Fruit fly (Drosophila melanogaster) whole organism, embryonic: ENCODE results near the gene CG4970.

Experiments used
- Asciz ChIP-seq: fragments of 200-800 bp; sonication (Bioruptor generic); optimal IDR thresholded peaks from 2 replicates; lab custom pipeline; 2017; ENCODE audit warnings: missing biosample characterization, mild to moderate bottlenecking, missing genetic modification characterization, missing genetic modification reagents
- Atf-2 ChIP-seq: fragments of 200-800 bp; sonication (Bioruptor generic); optimal IDR thresholded peaks from 2 replicates; lab custom pipeline; 2016; ENCODE audit warnings: missing biosample characterization, missing genetic modification characterization
- B-H1 ChIP-seq: fragments of 200-800 bp; sonication (Bioruptor generic); IDR thresholded peaks from 3 replicates; pipeline ENCODE4 v1.3.6; 2022; ENCODE audit warnings: missing biosample characterization, missing genetic modification characterization
- CG1024 ChIP-seq: fragments of 200-800 bp; sonication (Bioruptor generic); IDR thresholded peaks from 2 replicates; pipeline ENCODE4 v1.3.6; 2022; ENCODE audit warnings: missing biosample characterization, missing genetic modification characterization
- CG10959 ChIP-seq: fragments of 200-800 bp; sonication (Bioruptor generic); IDR thresholded peaks from 2 replicates; pipeline ENCODE4 v1.3.6; 2022; ENCODE audit warnings: missing biosample characterization, missing genetic modification characterization
- CG12659 ChIP-seq: fragments of 200-800 bp; sonication (Bioruptor generic); optimal IDR thresholded peaks from 3 replicates; lab custom pipeline; 2017; ENCODE audit warnings: mild to moderate bottlenecking, missing biosample characterization, missing genetic modification reagents, missing genetic modification characterization
- CG15073 ChIP-seq: fragments of 200-800 bp; sonication (Bioruptor generic); optimal IDR thresholded peaks from 2 replicates; lab custom pipeline; 2016; ENCODE audit warnings: missing biosample characterization, missing genetic modification characterization
- CG15269 ChIP-seq: fragments of 200-800 bp; sonication (Bioruptor generic); optimal IDR thresholded peaks from 2 replicates; lab custom pipeline; 2018; ENCODE audit warnings: missing biosample characterization, mild to moderate bottlenecking, missing genetic modification characterization, moderate library complexity
- CG15514 ChIP-seq: fragments of 200-800 bp; sonication (Bioruptor generic); optimal IDR thresholded peaks from 3 replicates; lab custom pipeline; 2017; ENCODE audit warnings: missing biosample characterization, missing genetic modification characterization, mild to moderate bottlenecking, moderate library complexity, missing genetic modification reagents
- CG1602 ChIP-seq: fragments of 200-800 bp; sonication (Bioruptor generic); optimal IDR thresholded peaks from 3 replicates; lab custom pipeline; 2016; ENCODE audit warnings: missing biosample characterization, missing genetic modification characterization
- CG17385 ChIP-seq: fragments of 200-800 bp; sonication (Bioruptor generic); optimal IDR thresholded peaks from 3 replicates; lab custom pipeline; 2018; ENCODE audit warnings: missing biosample characterization, mild to moderate bottlenecking, missing genetic modification characterization
- CG17802 ChIP-seq: fragments of 200-800 bp; sonication (Bioruptor generic); optimal IDR thresholded peaks from 2 replicates; lab custom pipeline; 2018; ENCODE audit warnings: missing biosample characterization, mild to moderate bottlenecking, missing genetic modification characterization, moderate library complexity
- CG1832 ChIP-seq: fragments of 200-800 bp; sonication (Bioruptor generic); optimal IDR thresholded peaks from 2 replicates; lab custom pipeline; 2017; ENCODE audit warnings: missing biosample characterization, mild to moderate bottlenecking, missing genetic modification characterization, inconsistent platforms
- CG2120 ChIP-seq: fragments of 200-800 bp; sonication (Bioruptor generic); optimal IDR thresholded peaks from 3 replicates; lab custom pipeline; 2016; ENCODE audit warnings: missing biosample characterization, missing genetic modification characterization
- CG2202 ChIP-seq: fragments of 200-800 bp; sonication (Bioruptor generic); optimal IDR thresholded peaks from 2 replicates; lab custom pipeline; 2018; ENCODE audit warnings: missing biosample characterization, mild to moderate bottlenecking, missing genetic modification characterization
- CG3281 ChIP-seq: fragments of 200-800 bp; sonication (Bioruptor generic); optimal IDR thresholded peaks from 3 replicates; lab custom pipeline; 2017; ENCODE audit warnings: missing biosample characterization, mild to moderate bottlenecking, missing genetic modification characterization
- CG42726 ChIP-seq: fragments of 200-800 bp; sonication (Bioruptor generic); IDR thresholded peaks from 2 replicates; pipeline ENCODE4 v1.3.6; 2022; ENCODE audit warnings: missing biosample characterization, missing genetic modification characterization; ENCODE audit not compliant: partially characterized antibody
- CG4424 ChIP-seq: fragments of 200-800 bp; sonication (Bioruptor generic); optimal IDR thresholded peaks from 3 replicates; lab custom pipeline; 2016; ENCODE audit warnings: missing biosample characterization, missing genetic modification characterization
- CG4617 ChIP-seq: fragments of 200-800 bp; sonication (Bioruptor generic); optimal IDR thresholded peaks from 3 replicates; lab custom pipeline; 2016; ENCODE audit warnings: missing biosample characterization, missing genetic modification characterization, borderline replicate concordance
- CG5245 ChIP-seq: fragments of 200-800 bp; sonication (Bioruptor generic); optimal IDR thresholded peaks from 3 replicates; lab custom pipeline; 2016; ENCODE audit warnings: missing biosample characterization, missing genetic modification characterization
- CG7357 ChIP-seq: fragments of 200-800 bp; sonication (Bioruptor generic); IDR thresholded peaks from 3 replicates; pipeline ENCODE4 v1.3.6; 2022; ENCODE audit warnings: missing biosample characterization, missing genetic modification characterization
- CG7556 ChIP-seq: fragments of 200-800 bp; sonication (Bioruptor generic); optimal IDR thresholded peaks from 2 replicates; lab custom pipeline; 2017; ENCODE audit warnings: missing biosample characterization, mild to moderate bottlenecking, missing genetic modification characterization
- CG9817 ChIP-seq: fragments of 200-800 bp; sonication (Bioruptor generic); optimal IDR thresholded peaks from 2 replicates; lab custom pipeline; 2018; ENCODE audit warnings: missing biosample characterization, mild to moderate bottlenecking, missing genetic modification characterization, moderate library complexity
- CTCF ChIP-seq: fragments of 200-800 bp; sonication (Bioruptor generic); optimal IDR thresholded peaks from 2 replicates; lab custom pipeline; 2017; ENCODE audit warnings: missing biosample characterization, mild to moderate bottlenecking, missing genetic modification characterization, moderate library complexity
- Chrac-16 ChIP-seq: fragments of 200-800 bp; sonication (Bioruptor generic); optimal IDR thresholded peaks from 3 replicates; lab custom pipeline; 2016; ENCODE audit warnings: missing biosample characterization, missing genetic modification characterization
- CkIIα-i1 ChIP-seq: fragments of 200-800 bp; sonication (Bioruptor generic); IDR thresholded peaks from 2 replicates; pipeline ENCODE4 v1.3.6; 2022; ENCODE audit warnings: missing biosample characterization, missing genetic modification characterization
- Dref ChIP-seq: fragments of 200-800 bp; sonication (Bioruptor generic); IDR thresholded peaks from 2 replicates; pipeline ENCODE4 v1.3.6; 2022; ENCODE audit warnings: missing biosample characterization, missing genetic modification characterization
- H15 ChIP-seq: fragments of 200-800 bp; sonication (Bioruptor generic); IDR thresholded peaks from 3 replicates; pipeline ENCODE4 v1.3.6; 2022; ENCODE audit warnings: missing biosample characterization, missing genetic modification characterization
- HLHmδ ChIP-seq: fragments of 200-800 bp; sonication (Bioruptor generic); optimal IDR thresholded peaks from 2 replicates; lab custom pipeline; 2018; ENCODE audit warnings: missing biosample characterization, mild to moderate bottlenecking, missing genetic modification characterization, moderate library complexity
- HmgZ ChIP-seq: fragments of 200-800 bp; sonication (Bioruptor generic); optimal IDR thresholded peaks from 2 replicates; lab custom pipeline; 2018; ENCODE audit warnings: missing biosample characterization, mild to moderate bottlenecking, missing genetic modification characterization
- Hmr ChIP-seq: fragments of 200-800 bp; sonication (Bioruptor generic); optimal IDR thresholded peaks from 3 replicates; lab custom pipeline; 2017; ENCODE audit warnings: mild to moderate bottlenecking, missing biosample characterization, missing genetic modification reagents, missing genetic modification characterization
- Lpt ChIP-seq: fragments of >200 bp; optimal IDR thresholded peaks from 2 replicates; lab custom pipeline; 2018; ENCODE audit warnings: missing biosample characterization, missing genetic modification characterization
- Mrtf ChIP-seq: fragments of 200-800 bp; sonication (Bioruptor generic); IDR thresholded peaks from 3 replicates; pipeline ENCODE4 v1.3.6; 2022; ENCODE audit warnings: missing biosample characterization, missing genetic modification characterization
- NK7.1 ChIP-seq: fragments of 200-800 bp; sonication (Bioruptor generic); optimal IDR thresholded peaks from 3 replicates; lab custom pipeline; 2016; ENCODE audit warnings: missing biosample characterization, missing genetic modification characterization
- Six4 ChIP-seq: fragments of 200-800 bp; sonication (Bioruptor generic); optimal IDR thresholded peaks from 2 replicates; lab custom pipeline; 2016; ENCODE audit warnings: missing biosample characterization, missing genetic modification characterization
- Sry-β ChIP-seq: fragments of 200-800 bp; sonication (Bioruptor generic); optimal IDR thresholded peaks from 2 replicates; lab custom pipeline; 2018; ENCODE audit warnings: missing biosample characterization, mild to moderate bottlenecking, missing genetic modification characterization, moderate library complexity
- Vsx1 ChIP-seq: fragments of 200-800 bp; sonication (Bioruptor generic); optimal IDR thresholded peaks from 2 replicates; lab custom pipeline; 2017; ENCODE audit warnings: missing biosample characterization, mild to moderate bottlenecking, missing genetic modification characterization, missing genetic modification reagents
- az2 ChIP-seq: fragments of 200-800 bp; sonication (Bioruptor generic); optimal IDR thresholded peaks from 3 replicates; lab custom pipeline; 2016; ENCODE audit warnings: missing biosample characterization, missing genetic modification characterization
- br ChIP-seq: fragments of >200 bp; optimal IDR thresholded peaks from 2 replicates; lab custom pipeline; 2017
- cad ChIP-seq: fragments of >200 bp; optimal IDR thresholded peaks from 2 replicates; lab custom pipeline; 2017; ENCODE audit warnings: missing biosample characterization, missing genetic modification characterization
- corto ChIP-seq: fragments of 200-800 bp; sonication (Bioruptor generic); optimal IDR thresholded peaks from 2 replicates; lab custom pipeline; 2016; ENCODE audit warnings: missing biosample characterization, mild to moderate bottlenecking, missing genetic modification characterization, moderate library complexity
- crc ChIP-seq: fragments of 200-800 bp; sonication (Bioruptor generic); optimal IDR thresholded peaks from 2 replicates; lab custom pipeline; 2016; ENCODE audit warnings: missing biosample characterization, missing genetic modification characterization
- crol ChIP-seq: fragments of 200-800 bp; sonication (Bioruptor generic); IDR thresholded peaks from 2 replicates; pipeline ENCODE4 v1.3.6; 2022; ENCODE audit warnings: missing biosample characterization, missing genetic modification characterization
- jigr1 ChIP-seq: fragments of 200-800 bp; sonication (Bioruptor generic); IDR thresholded peaks from 3 replicates; pipeline ENCODE4 v1.3.6; 2022; ENCODE audit warnings: missing biosample characterization, missing genetic modification characterization
- nerfin-1 ChIP-seq: fragments of 200-800 bp; sonication (Bioruptor generic); optimal IDR thresholded peaks from 3 replicates; lab custom pipeline; 2019; ENCODE audit warnings: missing biosample characterization, mild to moderate bottlenecking, missing genetic modification characterization, moderate library complexity
- phol ChIP-seq: fragments of 200-800 bp; sonication (Bioruptor generic); optimal IDR thresholded peaks from 3 replicates; lab custom pipeline; 2018; ENCODE audit warnings: missing biosample characterization, mild to moderate bottlenecking, missing genetic modification characterization, moderate library complexity
- pros ChIP-seq: fragments of 200-800 bp; sonication (Bioruptor generic); optimal IDR thresholded peaks from 3 replicates; lab custom pipeline; 2019; ENCODE audit warnings: missing biosample characterization, mild to moderate bottlenecking, missing genetic modification characterization, moderate library complexity
- stwl ChIP-seq: fragments of 200-800 bp; sonication (Bioruptor generic); optimal IDR thresholded peaks from 3 replicates; lab custom pipeline; 2018; ENCODE audit warnings: missing biosample characterization, mild to moderate bottlenecking, missing genetic modification characterization, moderate library complexity
- tgo ChIP-seq: fragments of 200-800 bp; sonication (Bioruptor generic); IDR thresholded peaks from 3 replicates; pipeline ENCODE4 v1.3.6; 2022; ENCODE audit warnings: missing biosample characterization, missing genetic modification characterization
- trh ChIP-seq: fragments of 200-800 bp; sonication (Bioruptor generic); optimal IDR thresholded peaks from 2 replicates; lab custom pipeline; 2016; ENCODE audit warnings: missing biosample characterization, missing genetic modification characterization
- unpg ChIP-seq: fragments of 200-800 bp; sonication (Bioruptor generic); optimal IDR thresholded peaks from 3 replicates; lab custom pipeline; 2018; ENCODE audit warnings: missing biosample characterization, mild to moderate bottlenecking, missing genetic modification characterization, moderate library complexity
- z ChIP-seq: fragments of 200-800 bp; sonication (Bioruptor generic); IDR thresholded peaks from 3 replicates; pipeline ENCODE4 v1.3.6; 2022; ENCODE audit warnings: missing biosample characterization, missing genetic modification characterization
- zfh2 ChIP-seq: fragments of 200-800 bp; sonication (Bioruptor generic); optimal IDR thresholded peaks from 2 replicates; lab custom pipeline; 2016; ENCODE audit warnings: missing biosample characterization, missing genetic modification characterization

The CG4970 gene

DNA sequence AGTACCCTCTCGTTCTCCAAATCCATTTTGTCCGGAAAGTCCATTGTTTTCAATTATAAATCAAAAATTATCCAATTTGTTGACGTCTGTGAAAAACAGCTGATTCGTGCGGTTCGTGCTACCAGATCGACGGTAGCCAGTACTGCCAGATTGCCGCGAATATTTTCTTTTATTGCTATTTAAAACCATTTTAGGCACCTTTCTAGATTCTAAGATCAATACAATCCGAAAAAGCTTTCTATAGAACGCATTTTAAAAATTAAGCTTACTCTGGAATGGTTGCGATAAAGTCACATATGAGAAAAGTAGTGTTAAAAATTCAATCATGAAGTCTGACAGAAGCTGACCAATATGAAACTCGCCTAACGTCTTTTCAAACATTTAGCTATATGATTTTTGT, 18.4 kb upstream of the CG4970 start, which contains the start of gene Cog8 (continued):
- TF ChIP-seq stwl (tag; lab: Kevin White, UChicago): peak; percentile 59
- peak; percentile 60 for TF ChIP-seq phol (tag; lab: Kevin White, UChicago)
- peak; percentile 30 for TF ChIP-seq CG4424 (GFP tag; lab: Kevin White, UChicago)
- no peak for TF ChIP-seq CG7556 (GFP tag; lab: Kevin White, UChicago)
- no peak for TF ChIP-seq br (lab: Kevin White, UChicago)
- TF ChIP-seq az2 (GFP tag; lab: Kevin White, UChicago): peak; percentile 48
- TF ChIP-seq unpg (GFP tag; lab: Kevin White, UChicago): peak; percentile 35
- no peak for TF ChIP-seq NK7.1
- no peak for TF ChIP-seq Asciz (GFP tag; lab: Kevin White, UChicago)
- TF ChIP-seq Chrac-16 (GFP tag; lab: Kevin White, UChicago): peak; percentile 66
- TF ChIP-seq CG9817 (tag; lab: Kevin White, UChicago): peak; percentile 43
- no peak for TF ChIP-seq corto (GFP tag; lab: Kevin White, UChicago)
- no peak for TF ChIP-seq CG2202
- no peak for TF ChIP-seq Lpt (GFP tag; lab: Kevin White, UChicago)
- TF ChIP-seq trh: no peak
- peak; percentile 14 for TF ChIP-seq Atf-2 (GFP tag; lab: Kevin White, UChicago)
- TF ChIP-seq Six4: peak; percentile 15
- TF ChIP-seq HmgZ (tag; lab: Kevin White, UChicago): peak; percentile 44
- TF ChIP-seq CG2120 (GFP tag; lab: Kevin White, UChicago): peak; percentile 77
- peak; percentile 4 for TF ChIP-seq cad (GFP tag; lab: Kevin White, UChicago)
- no peak for TF ChIP-seq CG15269 (tag; lab: Kevin White, UChicago)
- TF ChIP-seq z (GFP tag; lab: Robert Waterston, UW): no peak
- TF ChIP-seq CG3281 (GFP tag; lab: Kevin White, UChicago): no peak
- TF ChIP-seq CkIIα-i1 (GFP tag; lab: Robert Waterston, UW): no peak
- peak; percentile 45 for TF ChIP-seq CG1602 (GFP tag; lab: Kevin White, UChicago)
- no peak for TF ChIP-seq jigr1
- no peak for TF ChIP-seq CG1832
- peak; percentile 48 for TF ChIP-seq CG15514
- TF ChIP-seq crol (GFP tag; lab: Robert Waterston, UW): no peak
- no peak for TF ChIP-seq Sry-β (GFP tag; lab: Kevin White, UChicago)
- no peak for TF ChIP-seq H15 (GFP tag; lab: Robert Waterston, UW)
- TF ChIP-seq HLHmδ (GFP tag; lab: Kevin White, UChicago): no peak
- no peak for TF ChIP-seq Dref (GFP tag; lab: Robert Waterston, UW)
- peak; percentile 57 for TF ChIP-seq CG12659 (GFP tag; lab: Kevin White, UChicago)
- TF ChIP-seq tgo (GFP tag; lab: Robert Waterston, UW): no peak
- TF ChIP-seq pros (GFP tag; lab: Kevin White, UChicago): no peak
- peak; percentile 72 for TF ChIP-seq CG4617
- TF ChIP-seq Vsx1 (GFP tag; lab: Kevin White, UChicago): no peak
- no peak for TF ChIP-seq Mrtf (GFP tag; lab: Robert Waterston, UW)
- no peak for TF ChIP-seq CG15073
- no peak for TF ChIP-seq crc (GFP tag; lab: Kevin White, UChicago)
- TF ChIP-seq CG7357 (GFP tag; lab: Robert Waterston, UW): no peak; the same call in 2 of the 3 replicates
- peak; percentile 9 for TF ChIP-seq CG17802
- no peak for TF ChIP-seq CTCF
- TF ChIP-seq CG1024 (GFP tag; lab: Robert Waterston, UW): no peak
- peak; percentile 72 for TF ChIP-seq zfh2 (GFP tag; lab: Kevin White, UChicago)
- peak; percentile 6 for TF ChIP-seq CG17385 (GFP tag; lab: Kevin White, UChicago)
- TF ChIP-seq CG42726 (GFP tag; lab: Robert Waterston, UW): no peak
- TF ChIP-seq B-H1 (GFP tag; lab: Robert Waterston, UW): no peak
- no peak for TF ChIP-seq CG5245 (GFP tag; lab: Kevin White, UChicago)
- no peak for TF ChIP-seq nerfin-1 (tag; lab: Kevin White, UChicago)
- TF ChIP-seq CG10959 (GFP tag; lab: Robert Waterston, UW): no peak
- TF ChIP-seq Hmr: peak; percentile 57
